Fruit fly (Drosophila melanogaster) whole organism, embryonic: ENCODE data around the gene Glut3.

Experiments used
- BEAF-32 ChIP-seq: fragments of 200-800 bp; sonication (Bioruptor generic); optimal IDR thresholded peaks from 3 replicates; lab custom pipeline; 2017; ENCODE audit warnings: missing biosample characterization, missing genetic modification characterization, mild to moderate bottlenecking, moderate library complexity, missing genetic modification reagents
- BtbVII ChIP-seq: fragments of 200-800 bp; sonication (Bioruptor generic); optimal IDR thresholded peaks from 3 replicates; lab custom pipeline; 2017; ENCODE audit warnings: missing biosample characterization, mild to moderate bottlenecking, missing genetic modification characterization
- CG10274 ChIP-seq: fragments of 200-800 bp; sonication (Bioruptor generic); optimal IDR thresholded peaks from 3 replicates; lab custom pipeline; 2017; ENCODE audit warnings: missing biosample characterization, mild to moderate bottlenecking, missing genetic modification characterization
- CG11085 ChIP-seq: fragments of 200-800 bp; sonication (Bioruptor generic); IDR thresholded peaks from 2 replicates; pipeline ENCODE4 v1.3.6; 2022; ENCODE audit warnings: missing biosample characterization, missing genetic modification characterization
- CG12071 ChIP-seq: fragments of 200-800 bp; sonication (Bioruptor generic); optimal IDR thresholded peaks from 3 replicates; lab custom pipeline; 2018; ENCODE audit warnings: missing biosample characterization, mild to moderate bottlenecking, missing genetic modification characterization
- CG13123 ChIP-seq: fragments of 200-800 bp; sonication (Bioruptor generic); optimal IDR thresholded peaks from 2 replicates; lab custom pipeline; 2016; ENCODE audit warnings: missing biosample characterization, missing genetic modification characterization
- CG14965 ChIP-seq: fragments of 200-800 bp; sonication (Bioruptor generic); optimal IDR thresholded peaks from 2 replicates; lab custom pipeline; 2016; ENCODE audit warnings: missing biosample characterization, missing genetic modification characterization, borderline replicate concordance
- CG17802 ChIP-seq: fragments of 200-800 bp; sonication (Bioruptor generic); optimal IDR thresholded peaks from 2 replicates; lab custom pipeline; 2018; ENCODE audit warnings: missing biosample characterization, mild to moderate bottlenecking, missing genetic modification characterization, moderate library complexity
- CG17912 ChIP-seq: fragments of 200-800 bp; sonication (Bioruptor generic); optimal IDR thresholded peaks from 2 replicates; lab custom pipeline; 2018; ENCODE audit warnings: missing biosample characterization, mild to moderate bottlenecking, missing genetic modification characterization
- CG18262 ChIP-seq: fragments of 200-800 bp; optimal IDR thresholded peaks from 3 replicates; lab custom pipeline; 2019; ENCODE audit warnings: missing biosample characterization, mild to moderate bottlenecking, missing genetic modification characterization, moderate library complexity
- CG1832 ChIP-seq: fragments of 200-800 bp; sonication (Bioruptor generic); optimal IDR thresholded peaks from 2 replicates; lab custom pipeline; 2017; ENCODE audit warnings: missing biosample characterization, mild to moderate bottlenecking, missing genetic modification characterization, inconsistent platforms
- CG18599 ChIP-seq: fragments of 200-800 bp; sonication (Bioruptor generic); optimal IDR thresholded peaks from 3 replicates; lab custom pipeline; 2017; ENCODE audit warnings: missing biosample characterization, missing genetic modification characterization, mild to moderate bottlenecking, moderate library complexity, missing genetic modification reagents
- CG2199 ChIP-seq: fragments of 200-800 bp; sonication (Bioruptor generic); IDR thresholded peaks from 3 replicates; pipeline ENCODE4 v1.3.6; 2022; ENCODE audit warnings: missing biosample characterization, missing genetic modification characterization
- CG2678 ChIP-seq: fragments of 200-800 bp; sonication (Bioruptor generic); optimal IDR thresholded peaks from 3 replicates; lab custom pipeline; 2019; ENCODE audit warnings: missing biosample characterization, mild to moderate bottlenecking, missing genetic modification characterization, moderate library complexity
- CG2875 ChIP-seq: fragments of 200-800 bp; sonication (Bioruptor generic); optimal IDR thresholded peaks from 2 replicates; lab custom pipeline; 2017; ENCODE audit warnings: missing biosample characterization, mild to moderate bottlenecking, missing genetic modification characterization, missing genetic modification reagents
- CG3838 ChIP-seq: fragments of 200-800 bp; sonication (Bioruptor generic); optimal IDR thresholded peaks from 3 replicates; lab custom pipeline; 2016; ENCODE audit warnings: missing biosample characterization, missing genetic modification characterization
- CG7556 ChIP-seq: fragments of 200-800 bp; sonication (Bioruptor generic); optimal IDR thresholded peaks from 2 replicates; lab custom pipeline; 2017; ENCODE audit warnings: missing biosample characterization, mild to moderate bottlenecking, missing genetic modification characterization
- CG7963 ChIP-seq: fragments of 200-800 bp; sonication (Bioruptor generic); IDR thresholded peaks from 3 replicates; pipeline ENCODE4 v1.3.6; 2022; ENCODE audit warnings: missing biosample characterization, missing genetic modification characterization; ENCODE audit not compliant: partially characterized antibody
- CG8478 ChIP-seq: fragments of >200 bp; optimal IDR thresholded peaks from 2 replicates; lab custom pipeline; 2018
- CG9932 ChIP-seq: fragments of 200-800 bp; sonication (Bioruptor generic); IDR thresholded peaks from 2 replicates; pipeline ENCODE4 v1.3.6; 2022; ENCODE audit warnings: missing biosample characterization, missing genetic modification characterization
- Drgx ChIP-seq: fragments of 200-800 bp; sonication (Bioruptor generic); IDR thresholded peaks from 2 replicates; pipeline ENCODE4 v1.3.6; 2022; ENCODE audit warnings: missing biosample characterization, missing genetic modification characterization
- HLH3B ChIP-seq: fragments of 200-800 bp; sonication (Bioruptor generic); IDR thresholded peaks from 2 replicates; pipeline ENCODE4 v1.3.6; 2022; ENCODE audit warnings: missing biosample characterization, missing genetic modification characterization
- HLH54F ChIP-seq: fragments of 200-800 bp; sonication (Bioruptor generic); optimal IDR thresholded peaks from 3 replicates; lab custom pipeline; 2016; ENCODE audit warnings: missing biosample characterization, missing genetic modification characterization
- Hmx ChIP-seq: fragments of 200-800 bp; sonication (Bioruptor generic); optimal IDR thresholded peaks from 2 replicates; lab custom pipeline; 2016; ENCODE audit warnings: missing biosample characterization, missing genetic modification characterization
- Hr78 ChIP-seq, 2 experiments: fragments of 200-800 bp in 1 of 2; fragments of >200 bp in 1 of 2; sonication (Bioruptor generic) in 1 of 2; optimal IDR thresholded peaks; 2 replicates each; lab custom pipeline; 2017 to 2019; ENCODE audit warnings: missing biosample characterization in 2 of 2, missing genetic modification characterization in 2 of 2, mild to moderate bottlenecking in 1 of 2, moderate library complexity in 1 of 2
- Opbp ChIP-seq: fragments of 200-800 bp; sonication (Bioruptor generic); IDR thresholded peaks from 3 replicates; pipeline ENCODE4 v1.3.6; 2022; ENCODE audit warnings: missing biosample characterization, missing genetic modification characterization; ENCODE audit not compliant: partially characterized antibody
- PHDP ChIP-seq: fragments of 200-800 bp; sonication (Bioruptor generic); optimal IDR thresholded peaks from 3 replicates; lab custom pipeline; 2018; ENCODE audit warnings: missing biosample characterization, mild to moderate bottlenecking, missing genetic modification characterization, moderate library complexity
- Sry-β ChIP-seq: fragments of 200-800 bp; sonication (Bioruptor generic); optimal IDR thresholded peaks from 2 replicates; lab custom pipeline; 2018; ENCODE audit warnings: missing biosample characterization, mild to moderate bottlenecking, missing genetic modification characterization, moderate library complexity
- Trl ChIP-seq, 3 experiments: fragments of >200 bp in 2 of 3; fragments of 200-800 bp in 1 of 3; sonication (Bioruptor generic) in 1 of 3; optimal IDR thresholded peaks; 2 replicates in 1 of 3; 3 replicates in 2 of 3; lab custom pipeline; 2016 to 2017; ENCODE audit warnings: missing biosample characterization in 1 of 3, missing genetic modification characterization in 1 of 3
- ato ChIP-seq: fragments of 200-800 bp; sonication (Bioruptor generic); IDR thresholded peaks from 2 replicates; pipeline ENCODE4 v1.3.6; 2022; ENCODE audit warnings: missing biosample characterization, missing genetic modification characterization; ENCODE audit not compliant: partially characterized antibody
- az2 ChIP-seq: fragments of 200-800 bp; sonication (Bioruptor generic); optimal IDR thresholded peaks from 3 replicates; lab custom pipeline; 2016; ENCODE audit warnings: missing biosample characterization, missing genetic modification characterization
- bbx ChIP-seq: fragments of 200-800 bp; sonication (Bioruptor generic); IDR thresholded peaks from 2 replicates; pipeline ENCODE4 v1.3.6; 2022; ENCODE audit warnings: missing biosample characterization, missing genetic modification characterization; ENCODE audit not compliant: partially characterized antibody
- bsh ChIP-seq, 2 experiments: fragments of 200-800 bp; sonication (Bioruptor generic); optimal IDR thresholded peaks; 2 replicates each; lab custom pipeline; 2017 to 2018; ENCODE audit warnings: mild to moderate bottlenecking in 2 of 2, missing biosample characterization in 2 of 2, missing genetic modification characterization in 2 of 2, moderate library complexity in 1 of 2
- chm ChIP-seq: fragments of 200-800 bp; sonication (Bioruptor generic); IDR thresholded peaks from 2 replicates; pipeline ENCODE4 v1.3.6; 2022; ENCODE audit warnings: missing biosample characterization, missing genetic modification characterization
- crp ChIP-seq, 2 experiments: fragments of 200-800 bp; sonication (Bioruptor generic); optimal IDR thresholded peaks; 2 replicates in 1 of 2; 3 replicates in 1 of 2; lab custom pipeline; 2017; ENCODE audit warnings: missing biosample characterization in 2 of 2, missing genetic modification characterization in 2 of 2, mild to moderate bottlenecking in 1 of 2, moderate library complexity in 1 of 2
- en ChIP-seq: fragments of 200-800 bp; sonication (Bioruptor generic); optimal IDR thresholded peaks from 2 replicates; lab custom pipeline; 2016; ENCODE audit warnings: missing biosample characterization, missing genetic modification characterization
- fd64A ChIP-seq: fragments of 200-800 bp; sonication (Bioruptor generic); optimal IDR thresholded peaks from 3 replicates; lab custom pipeline; 2018; ENCODE audit warnings: missing biosample characterization, mild to moderate bottlenecking, missing genetic modification characterization
- jigr1 ChIP-seq: fragments of 200-800 bp; sonication (Bioruptor generic); IDR thresholded peaks from 3 replicates; pipeline ENCODE4 v1.3.6; 2022; ENCODE audit warnings: missing biosample characterization, missing genetic modification characterization
- prd ChIP-seq, 3 experiments: fragments of >200 bp in 2 of 3; fragments of 200-800 bp in 1 of 3; sonication (Bioruptor generic) in 1 of 3; optimal IDR thresholded peaks in 2 of 3; IDR thresholded peaks in 1 of 3; 2 replicates in 2 of 3; 3 replicates in 1 of 3; pipeline versions ENCODE4 v1.3.6 to Lab custom; 2017 to 2022; ENCODE audit warnings: missing biosample characterization in 1 of 3, missing genetic modification characterization in 1 of 3
- psq ChIP-seq: fragments of 200-800 bp; sonication (Bioruptor generic); optimal IDR thresholded peaks from 2 replicates; lab custom pipeline; 2017; ENCODE audit warnings: missing biosample characterization, missing genetic modification characterization
- ro ChIP-seq: fragments of 200-800 bp; sonication (Bioruptor generic); IDR thresholded peaks from 2 replicates; pipeline ENCODE4 v1.3.6; 2022; ENCODE audit warnings: missing biosample characterization, missing genetic modification characterization
- salm ChIP-seq: fragments of 200-800 bp; sonication (Bioruptor generic); optimal IDR thresholded peaks from 2 replicates; lab custom pipeline; 2018; ENCODE audit warnings: missing biosample characterization, mild to moderate bottlenecking, missing genetic modification characterization
- sd ChIP-seq: fragments of 200-800 bp; sonication (Bioruptor generic); optimal IDR thresholded peaks from 3 replicates; lab custom pipeline; 2018; ENCODE audit warnings: missing biosample characterization, mild to moderate bottlenecking, missing genetic modification characterization, moderate library complexity
- sna ChIP-seq: fragments of 200-800 bp; sonication (Bioruptor generic); IDR thresholded peaks from 2 replicates; pipeline ENCODE4 v1.3.6; 2022; ENCODE audit warnings: missing biosample characterization, missing genetic modification characterization; ENCODE audit not compliant: partially characterized antibody
- so ChIP-seq: fragments of 200-800 bp; sonication (Bioruptor generic); IDR thresholded peaks from 3 replicates; pipeline ENCODE4 v1.3.6; 2022; ENCODE audit warnings: missing biosample characterization, missing genetic modification characterization
- tgo ChIP-seq: fragments of 200-800 bp; sonication (Bioruptor generic); IDR thresholded peaks from 3 replicates; pipeline ENCODE4 v1.3.6; 2022; ENCODE audit warnings: missing biosample characterization, missing genetic modification characterization
- ttk ChIP-seq: fragments of 200-800 bp; sonication (Bioruptor generic); IDR thresholded peaks from 2 replicates; pipeline ENCODE4 v2.1.2; 2022; ENCODE audit warnings: missing biosample characterization, missing genetic modification characterization
- vnd ChIP-seq: fragments of 200-800 bp; sonication (Bioruptor generic); IDR thresholded peaks from 3 replicates; pipeline ENCODE4 v1.3.6; 2022; ENCODE audit warnings: missing biosample characterization, missing genetic modification characterization; ENCODE audit not compliant: partially characterized antibody

Glut3 gene

dm6 chr3R:16748558-16749172, 39.4 kb upstream of the Glut3 start (continued):
- TF ChIP-seq az2 (GFP tag; lab: Kevin White, UChicago) (peak; percentile 63), CG18599 (GFP tag; lab: Kevin White, UChicago) (peak; percentile 4), CG14965 (GFP tag; lab: Kevin White, UChicago) (peak; percentile 37), Opbp (GFP tag; lab: Robert Waterston, UW) (0 out of 3 replicates have a peak, but pooled peaks have one; percentile 37), bbx (GFP tag; lab: Robert Waterston, UW) (no peak), PHDP (no peak), CG8478 (no peak), CG2199 (0 out of 3 replicates have a peak, but pooled peaks have one; percentile 55), vnd (GFP tag; lab: Robert Waterston, UW) (no peak), chm (GFP tag; lab: Robert Waterston, UW) (no peak), salm (tag; lab: Kevin White, UChicago) (no peak), en (GFP tag; lab: Kevin White, UChicago) (peak; percentile 48), CG10274 (GFP tag; lab: Kevin White, UChicago) (no peak), BEAF-32 (GFP tag; lab: Kevin White, UChicago) (no peak), CG7556 (GFP tag; lab: Kevin White, UChicago) (no peak), psq (GFP tag; lab: Kevin White, UChicago) (no peak), ro (GFP tag; lab: Robert Waterston, UW) (no peak), jigr1 (no peak), CG3838 (GFP tag; lab: Kevin White, UChicago) (no peak), CG1832 (no peak), CG13123 (GFP tag; lab: Kevin White, UChicago) (no peak), CG11085 (GFP tag; lab: Robert Waterston, UW) (no peak), CG12071 (no peak), crp (GFP tag; optimal IDR thresholded peaks at IDR 0.05; lab: Kevin White, UChicago) (no peak), ttk (GFP tag; lab: Robert Waterston, UW) (no peak), CG18262 (peak; percentile 33), sna (GFP tag; lab: Robert Waterston, UW) (no peak), CG9932 (GFP tag; lab: Robert Waterston, UW) (no peak), Sry-β (GFP tag; lab: Kevin White, UChicago) (no peak), CG2678 (tag; lab: Kevin White, UChicago) (no peak), CG7963 (GFP tag; lab: Robert Waterston, UW) (no peak), so (GFP tag; lab: Robert Waterston, UW) (no peak), Drgx (GFP tag; lab: Robert Waterston, UW) (no peak), sd (tag; lab: Kevin White, UChicago) (peak; percentile 2), bsh (GFP tag; optimal IDR thresholded peaks at IDR 0.05; lab: Kevin White, UChicago) (peak in 1 of 2 experiments; percentile 46), CG2875 (GFP tag; lab: Kevin White, UChicago) (no peak), Hr78 (GFP tag; optimal IDR thresholded peaks at IDR 0.05; lab: Kevin White, UChicago) (no peak), Trl (optimal IDR thresholded peaks at IDR 0.05; lab: Kevin White, UChicago) (no peak), Trl (GFP tag; optimal IDR thresholded peaks at IDR 0.05; lab: Kevin White, UChicago) (peak; percentile 36), Hmx (no peak), CG17912 (GFP tag; lab: Kevin White, UChicago) (peak; percentile 5), CG17802 (no peak), prd (optimal IDR thresholded peaks at IDR 0.05; lab: Kevin White, UChicago) (no peak), prd (GFP tag; IDR thresholded peaks at IDR 0.05; lab: Robert Waterston, UW) (0 out of 3 replicates have a peak, but pooled peaks have one; percentile 13), BtbVII (no peak), fd64A (GFP tag; lab: Kevin White, UChicago) (no peak), tgo (GFP tag; lab: Robert Waterston, UW) (no peak; the same call in 2 of the 3 replicates), ato (no peak), HLH3B (GFP tag; lab: Robert Waterston, UW) (0 out of 2 replicates have a peak, but pooled peaks have one; percentile 25), HLH54F (GFP tag; lab: Kevin White, UChicago) (no peak)
